Fruit fly (Drosophila melanogaster) whole organism, wandering third instar larva: ENCODE measurements around the gene AdamTS-B.

Experiments
- Abd-B ChIP-seq: fragments of >200 bp; optimal IDR thresholded peaks from 2 replicates; lab custom pipeline; 2017; ENCODE audit warnings: missing biosample characterization, missing genetic modification characterization
- CG32264 ChIP-seq: fragments of 200-800 bp; sonication (Bioruptor generic); optimal IDR thresholded peaks from 2 replicates; lab custom pipeline; 2016; ENCODE audit warnings: missing biosample characterization, missing genetic modification characterization
- CG9705 ChIP-seq: fragments of 200-800 bp; sonication (Bioruptor generic); optimal IDR thresholded peaks from 2 replicates; lab custom pipeline; 2018; ENCODE audit warnings: missing biosample characterization, mild to moderate bottlenecking, missing genetic modification characterization
- CrebA ChIP-seq: fragments of 200-800 bp; sonication (Bioruptor generic); optimal IDR thresholded peaks from 2 replicates; lab custom pipeline; 2016; ENCODE audit warnings: missing biosample characterization, mild to moderate bottlenecking, missing genetic modification characterization, borderline replicate concordance
- Dfd ChIP-seq: fragments of >200 bp; optimal IDR thresholded peaks from 2 replicates; lab custom pipeline; 2017; ENCODE audit warnings: missing biosample characterization, missing genetic modification characterization
- Dif ChIP-seq: fragments of 200-275, 200-300 bp; sonication (Bioruptor generic); optimal IDR thresholded peaks from 2 replicates; lab custom pipeline; 2018; ENCODE audit warnings: missing biosample characterization, missing genetic modification characterization; ENCODE audit not compliant: partially characterized antibody
- GATAd ChIP-seq: sonication (Bioruptor generic); optimal IDR thresholded peaks from 2 replicates; lab custom pipeline; 2016; ENCODE audit warnings: missing biosample characterization, missing genetic modification characterization
- HLH106 ChIP-seq: fragments of 200-800 bp; optimal IDR thresholded peaks from 3 replicates; lab custom pipeline; 2019; ENCODE audit warnings: missing biosample characterization, mild to moderate bottlenecking, missing genetic modification characterization, moderate library complexity
- Hnf4 ChIP-seq: fragments of 200-800 bp; sonication (Bioruptor generic); optimal IDR thresholded peaks from 2 replicates; lab custom pipeline; 2016; ENCODE audit warnings: missing biosample characterization, mild to moderate bottlenecking, missing genetic modification characterization
- Hr78 ChIP-seq: fragments of >200 bp; optimal IDR thresholded peaks from 2 replicates; lab custom pipeline; 2017; ENCODE audit warnings: missing biosample characterization, missing genetic modification characterization
- Hr83 ChIP-seq: fragments of 200-300 bp; sonication (Bioruptor generic); optimal IDR thresholded peaks from 2 replicates; lab custom pipeline; 2016; ENCODE audit warnings: missing biosample characterization, mild to moderate bottlenecking, missing genetic modification characterization, moderate library complexity; ENCODE audit not compliant: poor library complexity, severe bottlenecking
- Mio ChIP-seq: sonication (Bioruptor generic); optimal IDR thresholded peaks from 2 replicates; lab custom pipeline; 2016; ENCODE audit warnings: missing biosample characterization, missing genetic modification characterization
- N ChIP-seq: fragments of >200 bp; optimal IDR thresholded peaks from 2 replicates; lab custom pipeline; 2018; ENCODE audit warnings: missing biosample characterization, missing external identifiers, missing genetic modification characterization
- OdsH ChIP-seq: fragments of 200-800 bp; sonication (Bioruptor generic); optimal IDR thresholded peaks from 2 replicates; lab custom pipeline; 2016; ENCODE audit warnings: missing biosample characterization, mild to moderate bottlenecking, missing genetic modification characterization
- Rel ChIP-seq, 2 experiments: fragments of 200-800 bp; sonication (Bioruptor generic) in 1 of 2; optimal IDR thresholded peaks; 2 replicates in 1 of 2; 3 replicates in 1 of 2; lab custom pipeline; 2016 to 2019; ENCODE audit warnings: mild to moderate bottlenecking in 2 of 2, missing biosample characterization in 2 of 2, missing genetic modification characterization in 2 of 2, moderate library complexity in 1 of 2
- Sp1 ChIP-seq: fragments of 200-800 bp; sonication (Bioruptor generic); optimal IDR thresholded peaks from 3 replicates; lab custom pipeline; 2019; ENCODE audit warnings: missing biosample characterization, mild to moderate bottlenecking, missing genetic modification characterization, moderate library complexity
- brk ChIP-seq: fragments of 200-800 bp; sonication (Bioruptor generic); optimal IDR thresholded peaks from 2 replicates; lab custom pipeline; 2016; ENCODE audit warnings: missing biosample characterization, mild to moderate bottlenecking, missing genetic modification characterization
- dl ChIP-seq, 2 experiments: fragments of 175-275, 200-275 bp in 1 of 2; fragments of 200-275 bp in 1 of 2; sonication (Bioruptor generic); optimal IDR thresholded peaks; lab custom pipeline; 2018; ENCODE audit warnings: mild to moderate bottlenecking in 2 of 2, missing biosample characterization in 2 of 2, missing genetic modification characterization in 2 of 2, moderate library complexity in 2 of 2; ENCODE audit not compliant: partially characterized antibody in 2 of 2, insufficient read depth in 1 of 2
- dmrt93B ChIP-seq: fragments of 200-800 bp; sonication (Bioruptor generic); optimal IDR thresholded peaks from 2 replicates; lab custom pipeline; 2018; ENCODE audit warnings: missing biosample characterization, mild to moderate bottlenecking, missing genetic modification characterization
- ey ChIP-seq: fragments of 200-800 bp; sonication (Bioruptor generic); optimal IDR thresholded peaks from 2 replicates; lab custom pipeline; 2016; ENCODE audit warnings: missing biosample characterization, missing genetic modification characterization
- fru ChIP-seq: fragments of 200-800 bp; sonication (Bioruptor generic); optimal IDR thresholded peaks from 3 replicates; lab custom pipeline; 2016; ENCODE audit warnings: missing biosample characterization, mild to moderate bottlenecking, missing genetic modification characterization
- h ChIP-seq: fragments of 200-800 bp; sonication (Bioruptor generic); optimal IDR thresholded peaks from 3 replicates; lab custom pipeline; 2016; ENCODE audit warnings: missing biosample characterization, mild to moderate bottlenecking, missing genetic modification characterization
- jim ChIP-seq: fragments of 175-275, 200-325 bp; sonication (Bioruptor generic); optimal IDR thresholded peaks from 2 replicates; lab custom pipeline; 2016; ENCODE audit warnings: missing biosample characterization, mild to moderate bottlenecking, missing genetic modification characterization
- lola ChIP-seq: fragments of >200 bp; optimal IDR thresholded peaks from 2 replicates; lab custom pipeline; 2017; ENCODE audit warnings: missing biosample characterization, missing genetic modification characterization
- psq ChIP-seq: fragments of 200-800 bp; sonication (Bioruptor generic); optimal IDR thresholded peaks from 3 replicates; lab custom pipeline; 2017; ENCODE audit warnings: missing biosample characterization, mild to moderate bottlenecking, missing genetic modification characterization, moderate library complexity
- sage ChIP-seq: fragments of 200-800 bp; sonication (Bioruptor generic); optimal IDR thresholded peaks from 2 replicates; lab custom pipeline; 2016; ENCODE audit warnings: missing biosample characterization, mild to moderate bottlenecking, missing genetic modification characterization
- woc ChIP-seq: sonication (Bioruptor generic); optimal IDR thresholded peaks from 2 replicates; lab custom pipeline; 2016; ENCODE audit warnings: missing biosample characterization, mild to moderate bottlenecking, missing genetic modification characterization

The AdamTS-B gene

DNA sequence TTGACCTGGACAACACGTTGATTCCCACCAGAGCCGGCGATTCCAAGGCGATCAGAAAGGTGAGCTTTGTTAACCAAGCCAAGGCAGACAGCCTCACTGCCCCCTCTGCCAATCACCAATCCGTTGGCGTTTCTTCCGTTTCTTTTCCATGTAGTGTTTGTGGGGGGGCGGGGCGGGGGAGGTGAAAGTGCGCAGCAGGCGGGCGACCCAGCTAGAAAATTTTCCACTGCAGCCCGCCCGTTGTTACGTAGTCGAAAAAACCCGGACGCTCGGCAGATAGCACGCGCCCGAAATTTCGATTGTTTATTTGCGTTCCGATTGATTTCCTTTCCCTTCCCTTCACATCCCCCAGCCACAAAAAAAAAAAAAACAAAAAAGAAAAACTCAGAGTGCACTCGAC lies 57.8 kb downstream of the AdamTS-B start:
- TF ChIP-seq HLH106 (tag; lab: Kevin White, UChicago), result no peak
- TF ChIP-seq CrebA (GFP tag; lab: Kevin White, UChicago), result no peak
- no peak for TF ChIP-seq N (GFP tag; lab: Kevin White, UChicago)
- no peak for TF ChIP-seq Hr83 (GFP tag; lab: Kevin White, UChicago)
- TF ChIP-seq Dfd (GFP tag; lab: Kevin White, UChicago), result peak; percentile 2
- no peak for TF ChIP-seq Hr78 (GFP tag; lab: Kevin White, UChicago)
- no peak for TF ChIP-seq dmrt93B (GFP tag; lab: Kevin White, UChicago)
- TF ChIP-seq OdsH (GFP tag; lab: Kevin White, UChicago), result no peak
- no peak for TF ChIP-seq Rel (GFP tag; optimal IDR thresholded peaks at IDR 0.05; lab: Kevin White, UChicago)
- peak; percentile 53 for TF ChIP-seq Rel (tag; optimal IDR thresholded peaks at IDR 0.05; lab: Kevin White, UChicago)
- no peak for TF ChIP-seq ey (GFP tag; lab: Kevin White, UChicago)
- no peak for TF ChIP-seq CG9705
- no peak for TF ChIP-seq dl (GFP tag; optimal IDR thresholded peaks at IDR 0.05; lab: Kevin White, UChicago; ENCODE audit: insufficient read depth in 1 of 2, partially characterized antibody in 2 of 2)
- TF ChIP-seq woc (GFP tag; lab: Kevin White, UChicago), result no peak
- TF ChIP-seq lola (GFP tag; lab: Kevin White, UChicago), result no peak
- no peak for TF ChIP-seq sage (GFP tag; lab: Kevin White, UChicago)
- no peak for TF ChIP-seq Sp1 (GFP tag; lab: Kevin White, UChicago)
- no peak for TF ChIP-seq Dif
- no peak for TF ChIP-seq Mio (GFP tag; lab: Kevin White, UChicago)
- TF ChIP-seq h (GFP tag; lab: Kevin White, UChicago), result no peak
- TF ChIP-seq psq (GFP tag; lab: Kevin White, UChicago), result no peak
- TF ChIP-seq fru (GFP tag; lab: Kevin White, UChicago), result no peak
- TF ChIP-seq Hnf4 (GFP tag; lab: Kevin White, UChicago), result no peak
- no peak for TF ChIP-seq CG32264 (GFP tag; lab: Kevin White, UChicago)
- no peak for TF ChIP-seq Abd-B
- TF ChIP-seq brk, result no peak
- TF ChIP-seq GATAd (GFP tag; lab: Kevin White, UChicago), result no peak
- peak; percentile 82 for TF ChIP-seq jim
